Fruit fly (Drosophila melanogaster): ENCODE results near the gene CG7560.

Gene CG7560

dm6 chr3L:11429695-11430094, 4.7 kb downstream of the CG7560 start (continued):
- TF ChIP-seq wor (GFP tag; IDR thresholded peaks at IDR 0.05) (0 out of 2 replicates have a peak, but pooled peaks have one; percentile 30), E2f1 (GFP tag; IDR thresholded peaks at IDR 0.05) (no peak), CG1603 (tag; optimal IDR thresholded peaks at IDR 0.05) (peak; percentile 50), NfI (GFP tag; optimal IDR thresholded peaks at IDR 0.05) (no peak), CG17186 (GFP tag; optimal IDR thresholded peaks at IDR 0.05) (no peak), repo (GFP tag; optimal IDR thresholded peaks at IDR 0.05) (no peak), dati (GFP tag; IDR thresholded peaks at IDR 0.05) (no peak), Taf1 (GFP tag; IDR thresholded peaks at IDR 0.05) (no peak), sug (tag; optimal IDR thresholded peaks at IDR 0.05) (no peak), Hr39 (optimal IDR thresholded peaks at IDR 0.05) (no peak), stc (GFP tag; IDR thresholded peaks at IDR 0.05) (0 out of 2 replicates have a peak, but pooled peaks have one; percentile 24), shn (GFP tag; optimal IDR thresholded peaks at IDR 0.05) (peak; percentile 22), so (GFP tag; IDR thresholded peaks at IDR 0.05) (no peak), exex (tag; optimal IDR thresholded peaks at IDR 0.05) (no peak), bcd (GFP tag; optimal IDR thresholded peaks at IDR 0.05) (peak; percentile 26), chif (GFP tag; optimal IDR thresholded peaks at IDR 0.05) (peak; percentile 20 to 44), Hr51 (GFP tag; optimal IDR thresholded peaks at IDR 0.05) (peak in 1 of 2 experiments; percentile 44), CG10147 (GFP tag; optimal IDR thresholded peaks at IDR 0.05) (no peak), zfh2 (GFP tag; optimal IDR thresholded peaks at IDR 0.05) (no peak), hbn (GFP tag; IDR thresholded peaks at IDR 0.05; ENCODE audit: partially characterized antibody) (no peak), CG1233 (GFP tag; optimal IDR thresholded peaks at IDR 0.05) (no peak), ftz-f1 (GFP tag; optimal IDR thresholded peaks at IDR 0.05) (no peak), CG17802 (tag; optimal IDR thresholded peaks at IDR 0.05) (no peak), CG32767 (GFP tag; IDR thresholded peaks at IDR 0.05) (no peak; the same call in 1 of the 2 replicates), slou (GFP tag; optimal IDR thresholded peaks at IDR 0.05) (no peak), cas (GFP tag; IDR thresholded peaks at IDR 0.05) (no peak), org-1 (GFP tag; optimal IDR thresholded peaks at IDR 0.05) (no peak), Jarid2 (GFP tag; optimal IDR thresholded peaks at IDR 0.05) (no peak), lov (optimal IDR thresholded peaks at IDR 0.05) (no peak), lov (GFP tag; IDR thresholded peaks at IDR 0.05) (no peak), CG4820 (GFP tag; optimal IDR thresholded peaks at IDR 0.05) (no peak), corto (GFP tag; optimal IDR thresholded peaks at IDR 0.05) (no peak), GATAe (GFP tag; conservative IDR thresholded peaks at IDR 0.05) (no peak), zen (tag; optimal IDR thresholded peaks at IDR 0.05) (no peak), en (GFP tag; optimal IDR thresholded peaks at IDR 0.05) (peak; percentile 6), mld (GFP tag; IDR thresholded peaks at IDR 0.05; ENCODE audit: partially characterized antibody) (no peak), CG12155 (GFP tag; optimal IDR thresholded peaks at IDR 0.05) (peak; percentile 28), CG10565 (GFP tag; optimal IDR thresholded peaks at IDR 0.05) (no peak), NFAT (GFP tag; IDR thresholded peaks at IDR 0.05) (no peak), Sry-β (GFP tag; optimal IDR thresholded peaks at IDR 0.05) (no peak), CG31365 (tag; optimal IDR thresholded peaks at IDR 0.05) (no peak), ERR (GFP tag; optimal IDR thresholded peaks at IDR 0.05) (no peak), CG10321 (GFP tag; IDR thresholded peaks at IDR 0.05) (no peak), CG3281 (GFP tag; optimal IDR thresholded peaks at IDR 0.05) (no peak), trh (GFP tag; optimal IDR thresholded peaks at IDR 0.05) (no peak), CG32772 (GFP tag; IDR thresholded peaks at IDR 0.05) (no peak), onecut (GFP tag; IDR thresholded peaks at IDR 0.05) (no peak), ind (GFP tag; optimal IDR thresholded peaks at IDR 0.05) (peak; percentile 32), HLH3B (GFP tag; IDR thresholded peaks at IDR 0.05) (no peak), CG4730 (GFP tag; IDR thresholded peaks at IDR 0.05) (no peak), CG9609 (GFP tag; optimal IDR thresholded peaks at IDR 0.05) (no peak), CG12219 (GFP tag; optimal IDR thresholded peaks at IDR 0.05) (no peak), CG15269 (tag; optimal IDR thresholded peaks at IDR 0.05) (peak; percentile 24)
